Worm (Caenorhabditis elegans) whole organism, L3 larva: ENCODE results near the gene T05G5.5.

Source experiments
- elt-1 ChIP-seq: fragments of 150-350 bp; optimal IDR thresholded peaks from 2 replicates; lab custom pipeline; 2014; ENCODE audit warnings: missing biosample characterization, missing genetic modification characterization
- mdl-1 ChIP-seq: fragments of 150-350 bp; optimal IDR thresholded peaks from 2 replicates; lab custom pipeline; 2014; ENCODE audit warnings: missing biosample characterization, missing genetic modification characterization
- nfya-1 ChIP-seq: sonication (generic microtip); optimal IDR thresholded peaks from 2 replicates; lab custom pipeline; 2017; ENCODE audit warnings: missing genetic modification characterization, mild to moderate bottlenecking, missing compliant biosample characterization, antibody characterized with exemption, moderate library complexity; ENCODE audit not compliant: insufficient read depth
- nhr-11 ChIP-seq: fragments of 150-350 bp; optimal IDR thresholded peaks from 2 replicates; lab custom pipeline; 2014; ENCODE audit warnings: missing biosample characterization, missing genetic modification characterization
- snpc-4 ChIP-seq: fragments of 150-350 bp; optimal IDR thresholded peaks from 2 replicates; lab custom pipeline; 2014; ENCODE audit warnings: missing biosample characterization, missing genetic modification characterization
- zag-1 ChIP-seq: fragments of 150-350 bp; optimal IDR thresholded peaks from 2 replicates; lab custom pipeline; 2014; ENCODE audit warnings: missing biosample characterization, missing genetic modification characterization

ce11 chrIII:9725114-9725513, 26.1 kb downstream of the T05G5.5 start, which contains the start of gene clec-162:
- TF ChIP-seq nfya-1 (tag; lab: Kevin White, UChicago): no peak
- no peak for TF ChIP-seq snpc-4 (tag; lab: Kevin White, UChicago)
- TF ChIP-seq mdl-1 (tag; lab: Kevin White, UChicago): no peak
- no peak for TF ChIP-seq zag-1
- no peak for TF ChIP-seq elt-1 (tag; lab: Kevin White, UChicago)
- TF ChIP-seq nhr-11 (tag; lab: Kevin White, UChicago): no peak
